Worm (Caenorhabditis elegans): ENCODE measurements around the gene pqn-10.

ce11 chrIII:6499102-6499501 is 28.9 kb upstream of the pqn-10 start:
- TF ChIP-seq dao-5 (tag; optimal IDR thresholded peaks at IDR 0.05) = no peak
- TF ChIP-seq W03F9.2 (tag; optimal IDR thresholded peaks at IDR 0.05) = no peak

All from whole organism, L4/young adult.